Fruit fly (Drosophila melanogaster) whole organism, wandering third instar larva: ENCODE data around the gene nau.

Source experiments
- Dfd ChIP-seq: fragments of >200 bp; optimal IDR thresholded peaks from 2 replicates; lab custom pipeline; 2017; ENCODE audit warnings: missing biosample characterization, missing genetic modification characterization
- Hr78 ChIP-seq: fragments of >200 bp; optimal IDR thresholded peaks from 2 replicates; lab custom pipeline; 2017; ENCODE audit warnings: missing biosample characterization, missing genetic modification characterization
- Hr83 ChIP-seq: fragments of 200-300 bp; sonication (Bioruptor generic); optimal IDR thresholded peaks from 2 replicates; lab custom pipeline; 2016; ENCODE audit warnings: missing biosample characterization, mild to moderate bottlenecking, missing genetic modification characterization, moderate library complexity; ENCODE audit not compliant: poor library complexity, severe bottlenecking
- Rel ChIP-seq, 2 experiments: fragments of 200-800 bp; sonication (Bioruptor generic) in 1 of 2; optimal IDR thresholded peaks; 2 replicates in 1 of 2; 3 replicates in 1 of 2; lab custom pipeline; 2016 to 2019; ENCODE audit warnings: mild to moderate bottlenecking in 2 of 2, missing biosample characterization in 2 of 2, missing genetic modification characterization in 2 of 2, moderate library complexity in 1 of 2
- br ChIP-seq: fragments of 200-800 bp; sonication (Bioruptor generic); optimal IDR thresholded peaks from 2 replicates; lab custom pipeline; 2016; ENCODE audit warnings: missing biosample characterization, missing genetic modification characterization
- ey ChIP-seq: fragments of 200-800 bp; sonication (Bioruptor generic); optimal IDR thresholded peaks from 2 replicates; lab custom pipeline; 2016; ENCODE audit warnings: missing biosample characterization, missing genetic modification characterization
- foxo ChIP-seq, 2 experiments: fragments of 200-800 bp; sonication (Bioruptor generic); optimal IDR thresholded peaks; 2 replicates in 1 of 2; 3 replicates in 1 of 2; lab custom pipeline; 2016 to 2017; ENCODE audit warnings: missing biosample characterization in 2 of 2, missing genetic modification characterization in 2 of 2
- jim ChIP-seq: fragments of 175-275, 200-325 bp; sonication (Bioruptor generic); optimal IDR thresholded peaks from 2 replicates; lab custom pipeline; 2016; ENCODE audit warnings: missing biosample characterization, mild to moderate bottlenecking, missing genetic modification characterization
- pan ChIP-seq: fragments of >200 bp; optimal IDR thresholded peaks from 2 replicates; lab custom pipeline; 2017
- psq ChIP-seq: fragments of 200-800 bp; sonication (Bioruptor generic); optimal IDR thresholded peaks from 3 replicates; lab custom pipeline; 2017; ENCODE audit warnings: missing biosample characterization, mild to moderate bottlenecking, missing genetic modification characterization, moderate library complexity
- usp ChIP-seq: fragments of >200 bp; optimal IDR thresholded peaks from 2 replicates; lab custom pipeline; 2017; ENCODE audit warnings: missing biosample characterization, missing genetic modification characterization

- no peak for TF ChIP-seq jim (GFP tag; lab: Kevin White, UChicago)
- no peak for TF ChIP-seq pan (lab: Kevin White, UChicago)
- TF ChIP-seq Rel (GFP tag; optimal IDR thresholded peaks at IDR 0.05; lab: Kevin White, UChicago) = no peak
- no peak for TF ChIP-seq Rel (tag; optimal IDR thresholded peaks at IDR 0.05; lab: Kevin White, UChicago)
- no peak for TF ChIP-seq Hr78 (GFP tag; lab: Kevin White, UChicago)
- TF ChIP-seq br (GFP tag; lab: Kevin White, UChicago) = no peak
- TF ChIP-seq foxo (GFP tag; optimal IDR thresholded peaks at IDR 0.05; lab: Kevin White, UChicago) = no peak
- TF ChIP-seq psq (GFP tag; lab: Kevin White, UChicago) = no peak
- no peak for TF ChIP-seq ey (GFP tag; lab: Kevin White, UChicago)
- no peak for TF ChIP-seq usp (GFP tag; lab: Kevin White, UChicago)
- no peak for TF ChIP-seq Hr83
- TF ChIP-seq Dfd (GFP tag; lab: Kevin White, UChicago) = no peak
Observed at dm6 chr3R:23664437-23664836, 53.7 kb downstream of the nau start.
